Worm (Caenorhabditis elegans): ENCODE results near the gene srx-116.

- TF ChIP-seq him-1 (tag; optimal IDR thresholded peaks at IDR 0.05) (no peak), dao-5 (tag; optimal IDR thresholded peaks at IDR 0.05) (no peak)
These were observed 37.7 kb upstream of the srx-116 start for ce11 chrV:12633046-12633445.

Measured in whole organism, L4/young adult.